Fruit fly (Drosophila melanogaster): Measurements from ENCODE around the gene SNF4Agamma.
A peak's percentile ranks its signal among the peaks of the same experiment; 100 is the strongest.

Gene SNF4Agamma

dm6 chr3R:21151090-21151870, 10.7 kb downstream of the SNF4Agamma start (continued):
- peak; percentile 12 for TF ChIP-seq nmo (GFP tag; optimal IDR thresholded peaks at IDR 0.05)
- peak; percentile 73 for TF ChIP-seq CG3281 (GFP tag; optimal IDR thresholded peaks at IDR 0.05)
- peak; percentile 67 for TF ChIP-seq CG11695 (GFP tag; IDR thresholded peaks at IDR 0.05)
- TF ChIP-seq CrebB (tag; optimal IDR thresholded peaks at IDR 0.05), result peak; percentile 4
- TF ChIP-seq usp (GFP tag; optimal IDR thresholded peaks at IDR 0.05), result no peak
- TF ChIP-seq odd (GFP tag; optimal IDR thresholded peaks at IDR 0.05), result no peak
- no peak for TF ChIP-seq CG2875 (GFP tag; optimal IDR thresholded peaks at IDR 0.05)
- peak; percentile 69 for TF ChIP-seq Hmr (GFP tag; optimal IDR thresholded peaks at IDR 0.05)
- TF ChIP-seq Blimp-1 (GFP tag; optimal IDR thresholded peaks at IDR 0.05), result peak; percentile 38
- TF ChIP-seq D (optimal IDR thresholded peaks at IDR 0.05), result no peak
- TF ChIP-seq D (GFP tag; optimal IDR thresholded peaks at IDR 0.05), result no peak
- peak; percentile 7 for TF ChIP-seq zfh2 (GFP tag; optimal IDR thresholded peaks at IDR 0.05)
- no peak for TF ChIP-seq CG3163 (GFP tag; optimal IDR thresholded peaks at IDR 0.05)
- TF ChIP-seq CG6683 (GFP tag; optimal IDR thresholded peaks at IDR 0.05), result peak; percentile 23
- TF ChIP-seq ind (GFP tag; optimal IDR thresholded peaks at IDR 0.05), result peak; percentile 56
- peak; percentile 44; the same call in 1 of the 2 replicates for TF ChIP-seq lmd (GFP tag; IDR thresholded peaks at IDR 0.05)
- TF ChIP-seq Dip3 (GFP tag; optimal IDR thresholded peaks at IDR 0.05), result peak; percentile 9
- peak; percentile 54; the same call in 1 of the 2 replicates for TF ChIP-seq CG11696 (GFP tag; IDR thresholded peaks at IDR 0.05)
- no peak for TF ChIP-seq lbe (GFP tag; optimal IDR thresholded peaks at IDR 0.05)
- no peak for TF ChIP-seq CG3995 (GFP tag; optimal IDR thresholded peaks at IDR 0.05)
- TF ChIP-seq br (optimal IDR thresholded peaks at IDR 0.05), result no peak
- TF ChIP-seq wdn (GFP tag; IDR thresholded peaks at IDR 0.05), result peak; percentile 53; the same call in 1 of the 2 replicates
- peak; percentile 47 for TF ChIP-seq Sox100B (GFP tag; optimal IDR thresholded peaks at IDR 0.05)
- TF ChIP-seq prd (optimal IDR thresholded peaks at IDR 0.05), result no peak
- TF ChIP-seq prd (GFP tag; IDR thresholded peaks at IDR 0.05), result peak; percentile 49; the same call in 2 of the 3 replicates
- peak; percentile 65 for TF ChIP-seq CG9727 (GFP tag; optimal IDR thresholded peaks at IDR 0.05)
- peak; percentile 7 for TF ChIP-seq CG9437 (GFP tag; optimal IDR thresholded peaks at IDR 0.05)
- TF ChIP-seq Oli (tag; optimal IDR thresholded peaks at IDR 0.05), result peak; percentile 45
- TF ChIP-seq Sox102F (GFP tag; optimal IDR thresholded peaks at IDR 0.05), result peak; percentile 76
- TF ChIP-seq chif (GFP tag; optimal IDR thresholded peaks at IDR 0.05), result peak; percentile 18 to 34
- TF ChIP-seq CG42726 (GFP tag; IDR thresholded peaks at IDR 0.05; ENCODE audit: partially characterized antibody), result no peak
- 0 out of 2 replicates have a peak, but pooled peaks have one; percentile 36 for TF ChIP-seq CG4730 (GFP tag; IDR thresholded peaks at IDR 0.05)
- peak; percentile 61 for TF ChIP-seq CG10366 (GFP tag; IDR thresholded peaks at IDR 0.05)
- TF ChIP-seq fru (optimal IDR thresholded peaks at IDR 0.05), result no peak
- TF ChIP-seq corto (GFP tag; optimal IDR thresholded peaks at IDR 0.05), result no peak
- no peak for TF ChIP-seq chm (GFP tag; IDR thresholded peaks at IDR 0.05)
- no peak for TF ChIP-seq Mes4 (GFP tag; optimal IDR thresholded peaks at IDR 0.05)
- TF ChIP-seq CG4617 (GFP tag; optimal IDR thresholded peaks at IDR 0.05; ENCODE audit: borderline replicate concordance), result peak; percentile 1
- TF ChIP-seq CG18011 (GFP tag; optimal IDR thresholded peaks at IDR 0.05), result peak; percentile 26
- peak; percentile 63 for TF ChIP-seq Xbp1 (GFP tag; optimal IDR thresholded peaks at IDR 0.05)
- no peak for TF ChIP-seq Hr78 (GFP tag; optimal IDR thresholded peaks at IDR 0.05)
- TF ChIP-seq CG12071 (GFP tag; optimal IDR thresholded peaks at IDR 0.05), result peak; percentile 50
- peak; percentile 36 for TF ChIP-seq bcd (GFP tag; optimal IDR thresholded peaks at IDR 0.05)
- 0 out of 2 replicates have a peak, but pooled peaks have one; percentile 8 for TF ChIP-seq CG14667 (GFP tag; IDR thresholded peaks at IDR 0.05)
- peak; percentile 22 for TF ChIP-seq scrt (GFP tag; optimal IDR thresholded peaks at IDR 0.05)
- no peak for TF ChIP-seq Antp (GFP tag; optimal IDR thresholded peaks at IDR 0.05)
- TF ChIP-seq D19A (tag; optimal IDR thresholded peaks at IDR 0.05), result peak; percentile 6
- peak; percentile 42 for TF ChIP-seq Dek (tag; optimal IDR thresholded peaks at IDR 0.05)
- peak; percentile 81 for TF ChIP-seq lab (GFP tag; optimal IDR thresholded peaks at IDR 0.05)
